Worm (Caenorhabditis elegans): ENCODE measurements around the gene Y52E8A.2.

Y52E8A.2 gene

ce11 chrII:4319537-4320019, 1.1 kb upstream of the Y52E8A.2 start, which contains the start of gene Y52E8A.6:
Gene Y52E8A.6, minus strand, starts transcription at chrII:4319969.
- TF ChIP-seq med-1 (GFP tag; optimal IDR thresholded peaks at IDR 0.05; ENCODE audit: insufficient read depth) (no peak), tab-1 (GFP tag; IDR thresholded peaks at IDR 0.05) (no peak)

ce11 chrII:4321766-4322165, 1.1 kb downstream of the Y52E8A.2 start, which contains the start of gene Y52E8A.1:
Gene Y52E8A.1, plus strand, starts transcription at chrII:4322066.
- TF ChIP-seq cog-1 (tag; optimal IDR thresholded peaks at IDR 0.05), result no peak
- TF ChIP-seq tab-1 (GFP tag; IDR thresholded peaks at IDR 0.05), result no peak
- TF ChIP-seq med-1 (GFP tag; optimal IDR thresholded peaks at IDR 0.05; ENCODE audit: insufficient read depth), result no peak
- no peak for TF ChIP-seq flt-1 (GFP tag; IDR thresholded peaks at IDR 0.05)
- TF ChIP-seq ztf-29 (GFP tag; IDR thresholded peaks at IDR 0.05), result no peak
- TF ChIP-seq T22C8.4 (GFP tag; IDR thresholded peaks at IDR 0.05), result no peak
- no peak for TF ChIP-seq klf-2 (GFP tag; conservative IDR thresholded peaks at IDR 0.05)
- TF ChIP-seq ref-1 (GFP tag; conservative IDR thresholded peaks at IDR 0.05), result no peak
- TF ChIP-seq ztf-23 (GFP tag; IDR thresholded peaks at IDR 0.05), result no peak

- TF ChIP-seq flt-1 (GFP tag; IDR thresholded peaks at IDR 0.05) (no peak), ztf-23 (GFP tag; IDR thresholded peaks at IDR 0.05) (no peak), ref-1 (GFP tag; conservative IDR thresholded peaks at IDR 0.05) (no peak), klf-2 (GFP tag; conservative IDR thresholded peaks at IDR 0.05) (no peak), T22C8.4 (GFP tag; IDR thresholded peaks at IDR 0.05) (no peak), med-1 (GFP tag; optimal IDR thresholded peaks at IDR 0.05; ENCODE audit: insufficient read depth) (no peak), tab-1 (GFP tag; IDR thresholded peaks at IDR 0.05) (no peak), ztf-29 (GFP tag; IDR thresholded peaks at IDR 0.05) (no peak), cog-1 (tag; optimal IDR thresholded peaks at IDR 0.05) (no peak)
Measured at ce11 chrII:4322871-4323270, 2.2 kb downstream of the Y52E8A.2 start, which contains the start of gene H20J04.6. Gene H20J04.6, plus strand, starts transcription at chrII:4323256.

- TF ChIP-seq ref-1 (GFP tag; conservative IDR thresholded peaks at IDR 0.05) (no peak), ztf-29 (GFP tag; IDR thresholded peaks at IDR 0.05) (no peak), flt-1 (GFP tag; IDR thresholded peaks at IDR 0.05) (no peak), med-1 (GFP tag; optimal IDR thresholded peaks at IDR 0.05; ENCODE audit: insufficient read depth) (no peak), tab-1 (GFP tag; IDR thresholded peaks at IDR 0.05) (no peak), ztf-23 (GFP tag; IDR thresholded peaks at IDR 0.05) (no peak), cog-1 (tag; optimal IDR thresholded peaks at IDR 0.05) (no peak)
Measured at ce11 chrII:4324061-4324460, 3.4 kb downstream of the Y52E8A.2 start, which contains the start of gene mog-2. Gene mog-2, plus strand, starts transcription at chrII:4324361.

- no peak for TF ChIP-seq med-1 (GFP tag; optimal IDR thresholded peaks at IDR 0.05; ENCODE audit: insufficient read depth)
- TF ChIP-seq ref-1 (GFP tag; conservative IDR thresholded peaks at IDR 0.05), result no peak
- TF ChIP-seq ztf-29 (GFP tag; IDR thresholded peaks at IDR 0.05), result no peak
- TF ChIP-seq cog-1 (tag; optimal IDR thresholded peaks at IDR 0.05), result no peak
Measured at ce11 chrII:4326420-4326819, 5.8 kb downstream of the Y52E8A.2 start, which contains the start of gene pfd-2. Gene pfd-2, plus strand, starts transcription at chrII:4326720.

- TF ChIP-seq ztf-23 (GFP tag; IDR thresholded peaks at IDR 0.05) (no peak), tab-1 (GFP tag; IDR thresholded peaks at IDR 0.05) (no peak), ref-1 (GFP tag; conservative IDR thresholded peaks at IDR 0.05) (no peak), cog-1 (tag; optimal IDR thresholded peaks at IDR 0.05) (no peak), flt-1 (GFP tag; IDR thresholded peaks at IDR 0.05) (no peak), klf-2 (GFP tag; conservative IDR thresholded peaks at IDR 0.05) (no peak), T22C8.4 (GFP tag; IDR thresholded peaks at IDR 0.05) (no peak), ztf-29 (GFP tag; IDR thresholded peaks at IDR 0.05) (no peak), med-1 (GFP tag; optimal IDR thresholded peaks at IDR 0.05; ENCODE audit: insufficient read depth) (no peak)
Measured at ce11 chrII:4328716-4329115, 8.1 kb downstream of the Y52E8A.2 start, which contains the start of gene H20J04.4. Gene H20J04.4, plus strand, starts transcription at chrII:4329016.

ce11 chrII:4334448-4334847, 13.8 kb downstream of the Y52E8A.2 start, which contains the start of gene madf-3:
Gene madf-3, plus strand, starts transcription at chrII:4334748.
- TF ChIP-seq ztf-23 (GFP tag; IDR thresholded peaks at IDR 0.05) (no peak), cog-1 (tag; optimal IDR thresholded peaks at IDR 0.05) (no peak), flt-1 (GFP tag; IDR thresholded peaks at IDR 0.05) (no peak), tab-1 (GFP tag; IDR thresholded peaks at IDR 0.05) (no peak), med-1 (GFP tag; optimal IDR thresholded peaks at IDR 0.05; ENCODE audit: insufficient read depth) (no peak), T22C8.4 (GFP tag; IDR thresholded peaks at IDR 0.05) (no peak), ref-1 (GFP tag; conservative IDR thresholded peaks at IDR 0.05) (no peak), klf-2 (GFP tag; conservative IDR thresholded peaks at IDR 0.05) (no peak)

- no peak for TF ChIP-seq flt-1 (GFP tag; IDR thresholded peaks at IDR 0.05)
- TF ChIP-seq cog-1 (tag; optimal IDR thresholded peaks at IDR 0.05), result no peak
- no peak for TF ChIP-seq med-1 (GFP tag; optimal IDR thresholded peaks at IDR 0.05; ENCODE audit: insufficient read depth)
- no peak for TF ChIP-seq tab-1 (GFP tag; IDR thresholded peaks at IDR 0.05)
- no peak for TF ChIP-seq ztf-23 (GFP tag; IDR thresholded peaks at IDR 0.05)
- TF ChIP-seq T22C8.4 (GFP tag; IDR thresholded peaks at IDR 0.05), result no peak
- TF ChIP-seq ref-1 (GFP tag; conservative IDR thresholded peaks at IDR 0.05), result no peak
- TF ChIP-seq ztf-29 (GFP tag; IDR thresholded peaks at IDR 0.05), result no peak
- no peak for TF ChIP-seq klf-2 (GFP tag; conservative IDR thresholded peaks at IDR 0.05)
Measured at ce11 chrII:4337731-4338130, 17.1 kb downstream of the Y52E8A.2 start.

- TF ChIP-seq ztf-23 (GFP tag; IDR thresholded peaks at IDR 0.05), result no peak
- no peak for TF ChIP-seq med-1 (GFP tag; optimal IDR thresholded peaks at IDR 0.05; ENCODE audit: insufficient read depth)
- no peak for TF ChIP-seq T22C8.4 (GFP tag; IDR thresholded peaks at IDR 0.05)
- TF ChIP-seq tab-1 (GFP tag; IDR thresholded peaks at IDR 0.05), result no peak
- TF ChIP-seq cog-1 (tag; optimal IDR thresholded peaks at IDR 0.05), result no peak
- no peak for TF ChIP-seq klf-2 (GFP tag; conservative IDR thresholded peaks at IDR 0.05)
- no peak for TF ChIP-seq ztf-29 (GFP tag; IDR thresholded peaks at IDR 0.05)
- no peak for TF ChIP-seq ref-1 (GFP tag; conservative IDR thresholded peaks at IDR 0.05)
- TF ChIP-seq flt-1 (GFP tag; IDR thresholded peaks at IDR 0.05), result no peak
Measured at ce11 chrII:4339882-4340281, 19.2 kb downstream of the Y52E8A.2 start, which contains the start of gene athp-2. Gene athp-2, plus strand, starts transcription at chrII:4340182.

- TF ChIP-seq ztf-23 (GFP tag; IDR thresholded peaks at IDR 0.05) (no peak), ztf-29 (GFP tag; IDR thresholded peaks at IDR 0.05) (no peak), cog-1 (tag; optimal IDR thresholded peaks at IDR 0.05) (no peak), klf-2 (GFP tag; conservative IDR thresholded peaks at IDR 0.05) (no peak), T22C8.4 (GFP tag; IDR thresholded peaks at IDR 0.05) (no peak), med-1 (GFP tag; optimal IDR thresholded peaks at IDR 0.05; ENCODE audit: insufficient read depth) (no peak), ref-1 (GFP tag; conservative IDR thresholded peaks at IDR 0.05) (no peak), tab-1 (GFP tag; IDR thresholded peaks at IDR 0.05) (no peak), flt-1 (GFP tag; IDR thresholded peaks at IDR 0.05) (no peak)
Measured at ce11 chrII:4341484-4341883, 20.8 kb downstream of the Y52E8A.2 start.
